Fruit fly (Drosophila melanogaster): ENCODE results near the gene Tsp26A.
A peak's percentile ranks its signal among the peaks of the same experiment; 100 is the strongest.

dm6 chr2L:5982334-5982987 lies 17.6 kb upstream of the Tsp26A start:
- TF ChIP-seq h (GFP tag; optimal IDR thresholded peaks at IDR 0.05) = peak; percentile 72
- peak; percentile 11 for TF ChIP-seq CG9705 (GFP tag; optimal IDR thresholded peaks at IDR 0.05)
- peak; percentile 37 for TF ChIP-seq HLH106 (tag; optimal IDR thresholded peaks at IDR 0.05)
- TF ChIP-seq br (GFP tag; optimal IDR thresholded peaks at IDR 0.05) = peak; percentile 73
- peak; percentile 73 for TF ChIP-seq Sp1 (GFP tag; optimal IDR thresholded peaks at IDR 0.05)

Data from whole organism, wandering third instar larva.